Fruit fly (Drosophila melanogaster) S2 (cell line): Measurements from ENCODE around the gene CG31832.

Experiments
- CG8478 ChIP-seq: fragments of >200 bp; optimal IDR thresholded peaks from 2 replicates; lab custom pipeline; 2018
- CTCF ChIP-seq, 2 experiments: fragments of >200 bp; optimal IDR thresholded peaks; 2 replicates each; lab custom pipeline; 2018

DNA sequence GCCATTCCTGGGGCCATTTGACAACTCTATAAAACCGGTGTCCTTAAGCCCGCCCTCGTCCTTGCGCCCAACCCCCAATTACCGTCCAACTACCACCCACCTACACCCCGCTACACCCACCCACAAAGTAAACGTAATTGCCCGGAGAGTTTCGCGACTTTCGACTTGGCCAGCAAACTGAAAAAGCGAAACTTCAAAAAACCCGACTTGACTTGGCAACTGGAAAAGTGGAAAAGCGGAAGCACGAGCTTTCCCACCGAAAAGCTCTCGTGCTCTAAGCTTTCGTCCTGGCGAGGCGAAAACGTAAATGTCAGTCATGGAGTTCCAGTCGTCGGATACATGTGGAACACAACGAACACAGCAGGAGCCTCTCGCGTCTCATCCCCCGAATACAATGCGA, 15.5 kb downstream of the CG31832 start, which contains the start of gene GABA-B-R1:
- TF ChIP-seq CTCF (optimal IDR thresholded peaks at IDR 0.05; lab: Kevin White, UChicago) (no peak), CG8478 (lab: Kevin White, UChicago) (no peak)
